Fruit fly (Drosophila melanogaster): ENCODE results near the gene CG42591.

- no peak for TF ChIP-seq h (optimal IDR thresholded peaks at IDR 0.05)
- no peak for TF ChIP-seq psq (optimal IDR thresholded peaks at IDR 0.05)
- no peak for TF ChIP-seq Myc (optimal IDR thresholded peaks at IDR 0.05)
These were observed 6.4 kb upstream of the CG42591 start for dm6 chr3L:8076160-8076559.

Data from Kc167 (cell line).